Fruit fly (Drosophila melanogaster) S2 (cell line): Measurements from ENCODE around the gene Abd-B.
"Not testable (repeated sequence)": the region's sequence is repeated elsewhere in the genome, so short reads cannot be mapped to it uniquely, and the experiment has no call there.

Experiments
- CG8478 ChIP-seq: fragments of >200 bp; optimal IDR thresholded peaks from 2 replicates; lab custom pipeline; 2018
- CTCF ChIP-seq, 2 experiments: fragments of >200 bp; optimal IDR thresholded peaks; 2 replicates each; lab custom pipeline; 2018

The Abd-B gene

dm6 chr3R:16972136-16972535 lies at the start of gene Abd-B:
Gene Abd-B, minus strand, starts transcription at chr3R:16972236.
- no peak for TF ChIP-seq CTCF (optimal IDR thresholded peaks at IDR 0.05; lab: Kevin White, UChicago)
- TF ChIP-seq CG8478 (lab: Kevin White, UChicago) = no peak

DNA sequence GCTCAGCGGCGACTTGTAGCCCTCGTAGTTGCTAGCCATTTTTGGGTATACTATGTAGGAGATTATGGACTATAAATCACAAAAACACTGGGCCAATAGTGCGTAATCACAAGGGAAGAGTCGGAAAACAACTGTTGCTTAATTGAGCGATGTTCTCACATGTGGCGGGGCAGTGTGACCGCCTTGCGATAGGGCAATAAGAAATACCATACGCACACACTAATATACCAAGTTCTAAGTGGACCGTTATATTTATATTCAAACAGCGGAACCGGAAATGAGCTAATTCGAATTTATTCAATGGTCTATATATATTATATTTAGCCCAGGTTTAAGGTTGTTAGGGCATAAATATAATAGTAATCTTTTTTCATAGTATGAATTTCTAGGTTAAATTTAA lies 48.9 kb upstream of the Abd-B start, which contains the start of gene Adsl:
TSS of gene Adsl (minus strand) at position 165 of the 400 bp plus-strand sequence.
- TF ChIP-seq CTCF (optimal IDR thresholded peaks at IDR 0.05; lab: Kevin White, UChicago) = no peak
- TF ChIP-seq CG8478 (lab: Kevin White, UChicago) = no peak

DNA sequence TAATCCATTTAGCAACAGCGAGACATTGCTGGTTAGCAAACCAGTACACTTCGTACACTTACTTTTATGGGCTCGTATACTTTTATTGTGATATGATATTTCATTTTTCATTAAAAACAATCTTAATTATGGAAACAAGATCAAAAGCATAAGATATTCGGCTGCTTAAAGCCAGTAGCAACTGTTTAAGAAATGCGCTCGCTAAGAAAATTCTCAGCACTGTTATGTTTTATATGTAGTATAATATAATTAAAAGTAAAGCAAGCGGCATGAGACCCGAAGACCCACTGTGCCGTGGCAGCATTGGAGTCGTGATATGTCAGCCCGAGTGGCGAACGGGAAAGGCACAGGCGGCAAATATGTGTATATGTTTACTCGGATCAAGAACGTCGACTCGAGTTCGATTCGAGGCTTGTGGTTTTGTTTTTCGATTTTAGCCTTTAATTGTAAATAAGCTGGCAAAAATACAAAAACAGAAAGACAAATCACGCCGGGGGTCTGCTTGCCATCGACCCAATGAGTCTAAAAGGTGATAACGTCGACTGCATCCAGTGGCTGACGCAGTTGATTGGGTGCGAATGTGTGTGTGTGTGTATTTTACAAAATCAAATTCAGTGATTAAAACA lies 47.0 kb upstream of the Abd-B start:
- TF ChIP-seq CG8478 (lab: Kevin White, UChicago) = no peak
- no peak for TF ChIP-seq CTCF (optimal IDR thresholded peaks at IDR 0.05; lab: Kevin White, UChicago)

- TF ChIP-seq CTCF (optimal IDR thresholded peaks at IDR 0.05; lab: Kevin White, UChicago) (no peak), CG8478 (lab: Kevin White, UChicago) (no peak)
Measured at dm6 chr3R:17016193-17016592, 44.2 kb upstream of the Abd-B start.

DNA sequence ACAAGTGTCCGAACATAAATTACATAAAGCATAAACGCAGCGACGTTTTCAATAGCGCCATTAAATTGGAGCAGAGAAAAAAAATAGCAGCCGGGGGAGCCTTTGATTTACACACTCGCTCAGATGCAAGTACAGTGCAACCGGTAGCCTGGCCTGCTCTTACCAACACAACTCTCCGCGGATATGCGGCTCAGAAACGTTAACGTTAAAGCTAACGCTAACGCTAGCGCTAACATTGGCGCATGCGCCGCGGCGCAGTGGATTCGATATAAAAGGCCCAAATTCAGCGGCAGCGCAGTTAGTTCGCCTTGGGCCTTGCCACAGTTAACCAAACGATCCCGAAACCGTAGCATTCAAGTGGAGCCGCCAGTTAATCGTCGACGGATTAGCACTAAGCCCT lies 42.2 kb upstream of the Abd-B start, which contains the start of gene Pxd:
TSS of gene Pxd (plus strand) at position 301 of the 400 bp plus-strand sequence.
- TF ChIP-seq CG8478 (lab: Kevin White, UChicago) (no peak), CTCF (optimal IDR thresholded peaks at IDR 0.05; lab: Kevin White, UChicago) (no peak)

dm6 chr3R:17008675-17009022 lies 36.6 kb upstream of the Abd-B start:
- no peak for TF ChIP-seq CG8478 (lab: Kevin White, UChicago)
- TF ChIP-seq CTCF (optimal IDR thresholded peaks at IDR 0.05; lab: Kevin White, UChicago) = no peak

DNA sequence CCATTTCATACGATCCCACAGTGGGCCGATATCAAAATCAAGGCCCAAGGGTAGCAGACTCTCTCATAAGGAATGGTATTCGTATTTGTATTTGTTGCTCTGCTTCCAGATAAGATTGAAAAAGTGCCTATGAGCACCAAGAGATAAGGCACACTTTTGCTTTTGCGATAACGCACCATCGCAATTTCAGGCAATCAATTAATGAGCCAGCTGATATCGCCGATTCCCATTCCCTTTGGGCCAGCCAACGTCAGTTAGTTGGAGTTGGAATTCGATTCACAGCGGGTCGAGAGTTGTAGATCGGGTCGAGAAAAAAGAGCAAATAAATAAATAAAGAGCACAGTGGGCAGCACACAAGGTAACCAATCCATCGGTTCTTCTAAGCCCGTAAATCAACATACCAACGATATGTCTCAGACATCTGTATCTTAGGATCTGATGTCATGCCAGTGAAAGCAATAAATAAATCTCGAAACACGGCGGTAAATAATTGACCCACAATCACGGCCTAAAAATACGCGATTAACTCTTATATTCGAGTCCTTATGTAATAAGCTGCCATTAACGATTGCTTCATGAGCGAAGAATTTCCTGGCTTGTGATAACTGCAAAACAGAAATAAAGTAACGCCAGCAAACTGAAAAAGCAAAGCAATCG lies 36.1 kb upstream of the Abd-B start, which contains the start of gene CG8907:
TSS of gene CG8907 (plus strand) at position 252 of the 657 bp plus-strand sequence.
- no peak for TF ChIP-seq CG8478 (lab: Kevin White, UChicago)
- TF ChIP-seq CTCF (optimal IDR thresholded peaks at IDR 0.05; lab: Kevin White, UChicago) = no peak

DNA sequence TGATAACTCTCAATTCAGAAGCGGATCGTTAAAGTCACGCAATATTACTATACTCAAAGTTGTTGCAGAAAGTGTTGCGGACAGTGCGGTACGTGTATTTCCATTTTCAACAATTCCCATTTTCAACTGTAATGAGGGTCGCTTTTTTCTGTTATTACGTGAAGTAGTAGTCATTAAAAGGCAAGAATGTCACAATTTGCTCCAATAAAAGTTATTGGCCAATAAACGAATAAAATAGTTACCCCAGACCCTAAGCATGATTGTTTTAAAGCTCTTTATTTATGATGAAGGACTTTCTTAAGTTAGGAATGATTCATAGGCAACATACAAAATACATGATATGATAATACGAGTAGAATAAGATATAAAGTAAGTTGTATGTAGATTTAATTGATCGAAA lies 35.3 kb upstream of the Abd-B start:
- no peak for TF ChIP-seq CTCF (optimal IDR thresholded peaks at IDR 0.05; lab: Kevin White, UChicago)
- TF ChIP-seq CG8478 (lab: Kevin White, UChicago) = no peak

DNA sequence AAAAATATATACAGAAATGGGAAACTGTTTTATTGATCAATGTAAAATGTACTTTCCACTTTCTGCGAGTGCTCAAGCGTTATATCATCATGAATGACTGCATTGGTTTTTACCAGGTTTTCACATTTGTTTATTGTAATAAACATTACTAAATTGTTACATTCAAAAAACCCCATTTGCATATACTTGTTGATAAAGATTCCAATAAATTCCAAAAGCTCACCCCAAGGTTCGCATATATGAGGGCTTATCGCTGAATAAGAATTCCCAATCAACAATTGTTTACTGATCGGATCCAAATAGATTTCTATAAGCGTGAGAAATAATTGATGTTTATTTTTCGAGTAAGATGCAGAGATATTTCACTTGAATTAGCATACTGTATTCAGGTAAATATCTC lies 31.4 kb upstream of the Abd-B start:
- no peak for TF ChIP-seq CG8478 (lab: Kevin White, UChicago)
- no peak for TF ChIP-seq CTCF (optimal IDR thresholded peaks at IDR 0.05; lab: Kevin White, UChicago)

DNA sequence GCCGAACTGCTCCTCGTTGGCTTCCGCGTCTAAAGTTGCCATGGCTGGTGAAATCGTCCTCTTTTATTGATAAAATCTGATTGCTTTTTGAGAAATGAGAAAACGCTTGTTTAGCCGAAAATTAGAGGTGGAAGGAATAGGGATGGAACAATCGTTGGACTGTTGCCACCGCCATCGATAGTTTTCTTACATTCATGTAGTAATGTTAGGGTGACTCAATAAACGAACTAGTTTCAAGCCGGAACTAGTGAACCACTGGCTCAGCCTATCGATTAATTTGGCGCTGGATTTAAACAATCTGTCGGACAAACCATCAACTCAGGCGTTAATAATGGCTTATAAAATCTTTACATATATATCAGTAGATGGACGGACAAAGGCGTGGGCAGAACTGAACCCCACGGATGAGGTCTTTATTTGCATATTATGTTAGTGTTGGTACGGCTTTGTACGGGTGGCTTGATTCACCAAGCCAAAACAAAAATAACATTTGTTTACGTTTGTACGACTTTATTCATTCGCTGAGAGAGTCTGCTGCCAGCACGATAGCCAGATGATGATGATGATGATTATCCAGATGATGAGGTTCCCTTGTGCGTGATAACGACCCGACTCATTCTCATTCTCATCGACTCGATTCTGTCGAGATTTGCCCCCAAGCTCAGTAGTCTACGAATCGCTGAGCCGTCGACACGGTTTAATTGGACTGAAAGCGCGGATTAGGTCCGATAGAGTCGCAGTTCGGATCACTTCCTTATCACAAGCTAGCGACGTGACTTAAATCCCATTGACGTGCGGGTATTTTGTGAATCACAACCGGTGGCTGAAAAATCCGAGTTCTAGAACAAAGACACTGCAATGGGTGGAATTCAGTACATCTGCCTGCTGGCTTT lies 30.4 kb upstream of the Abd-B start, which contains the start of the genes Sf3a1 and Irc:
TSS of gene Sf3a1 (minus strand) at position 138 of the 893 bp plus-strand sequence.
TSS of gene Irc (plus strand) at position 658 of the 893 bp plus-strand sequence.
- TF ChIP-seq CG8478 (lab: Kevin White, UChicago) (no peak), CTCF (optimal IDR thresholded peaks at IDR 0.05; lab: Kevin White, UChicago) (peak; percentile 39 to 49)

DNA sequence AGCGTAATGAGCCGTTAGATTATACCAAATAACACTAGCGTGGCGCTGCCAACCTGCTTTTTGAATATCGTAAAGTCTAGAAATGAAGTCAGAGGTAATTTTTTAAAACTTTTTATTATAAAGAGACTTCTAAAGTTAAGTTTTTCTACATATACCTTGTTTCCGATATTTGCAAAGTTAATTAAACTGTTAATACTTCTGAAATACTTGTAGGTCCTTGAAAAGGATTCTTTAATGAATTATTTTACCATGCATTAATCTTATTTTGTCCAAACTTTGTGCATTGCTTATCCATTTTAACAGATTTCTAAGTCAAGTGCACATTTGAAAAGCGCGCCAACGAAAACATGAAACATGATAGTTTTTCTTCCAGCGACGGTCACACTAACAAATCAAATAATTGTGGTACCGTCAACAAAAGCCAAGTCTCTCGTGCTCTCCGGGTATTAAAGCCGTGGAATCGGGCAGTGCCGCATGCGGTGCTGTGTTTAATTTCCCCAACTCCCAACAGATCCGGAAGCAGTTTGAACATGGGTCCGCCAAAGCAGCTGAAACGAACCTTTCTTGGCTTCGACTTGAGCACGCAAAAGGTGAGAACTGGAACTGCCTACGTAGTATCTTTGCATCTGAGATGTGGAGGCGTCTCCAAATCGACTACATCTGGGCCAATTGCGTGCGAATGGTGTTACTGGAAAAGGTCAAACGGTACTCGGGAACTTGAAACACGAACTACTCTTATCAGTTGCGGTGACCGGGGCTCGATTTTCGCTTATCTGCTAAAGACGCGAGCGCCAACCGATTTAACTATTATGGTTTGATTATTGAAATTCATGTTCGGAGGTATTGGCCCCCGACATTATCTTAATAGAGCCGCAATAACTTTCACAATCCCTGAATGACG lies 24.3 kb upstream of the Abd-B start, which contains the start of the genes EMC2A and CG3534:
TSS of gene EMC2A (minus strand) at position 13 of the 901 bp plus-strand sequence.
TSS of gene CG3534 (plus strand) at position 388 of the 901 bp plus-strand sequence.
- no peak for TF ChIP-seq CTCF (optimal IDR thresholded peaks at IDR 0.05; lab: Kevin White, UChicago)
- no peak for TF ChIP-seq CG8478 (lab: Kevin White, UChicago)

- TF ChIP-seq CG8478 (lab: Kevin White, UChicago); CTCF (optimal IDR thresholded peaks at IDR 0.05; lab: Kevin White, UChicago): not testable (repeated sequence)
Measured at dm6 chr3R:16992716-16993115, 20.7 kb upstream of the Abd-B start, which contains the start of gene CG31274. Gene CG31274, plus strand, starts transcription at chr3R:16993016.

- TF ChIP-seq CG8478 (lab: Kevin White, UChicago) (no peak), CTCF (optimal IDR thresholded peaks at IDR 0.05; lab: Kevin White, UChicago) (no peak)
Measured at dm6 chr3R:16991781-16992180, 19.7 kb upstream of the Abd-B start, which contains the start of gene EMC2B. Gene EMC2B, minus strand, starts transcription at chr3R:16991878.
